Fruit fly (Drosophila melanogaster) whole organism, prepupa: Measurements from ENCODE around the gene CG3091.

ENCODE experiments used
- Blimp-1 ChIP-seq: fragments of 200-800 bp; sonication (Bioruptor generic); optimal IDR thresholded peaks from 3 replicates; lab custom pipeline; 2017; ENCODE audit warnings: missing biosample characterization, missing genetic modification characterization, mild to moderate bottlenecking, moderate library complexity, missing genetic modification reagents
- CG10631 ChIP-seq: fragments of 200-800 bp; sonication (Bioruptor generic); optimal IDR thresholded peaks from 2 replicates; lab custom pipeline; 2016; ENCODE audit warnings: missing biosample characterization, missing genetic modification characterization
- CG10669 ChIP-seq: fragments of 200-800 bp; sonication (Bioruptor generic); optimal IDR thresholded peaks from 3 replicates; lab custom pipeline; 2018; ENCODE audit warnings: missing biosample characterization, mild to moderate bottlenecking, missing genetic modification characterization, moderate library complexity
- CG15336 ChIP-seq: fragments of 200-800 bp; sonication (Bioruptor generic); IDR thresholded peaks from 2 replicates; pipeline ENCODE4 v1.3.6; 2022; ENCODE audit warnings: missing biosample characterization, missing genetic modification characterization
- CG1621 ChIP-seq: fragments of 200-800 bp; sonication (Bioruptor generic); optimal IDR thresholded peaks from 3 replicates; lab custom pipeline; 2018; ENCODE audit warnings: missing biosample characterization, mild to moderate bottlenecking, missing genetic modification characterization
- CG31627 ChIP-seq: fragments of 200-800 bp; sonication (Bioruptor generic); optimal IDR thresholded peaks from 3 replicates; lab custom pipeline; 2016; ENCODE audit warnings: missing biosample characterization, missing genetic modification characterization
- CG32006 ChIP-seq: fragments of 200-800 bp; sonication (Bioruptor generic); optimal IDR thresholded peaks from 3 replicates; lab custom pipeline; 2017; ENCODE audit warnings: missing biosample characterization, mild to moderate bottlenecking, missing genetic modification characterization
- CG34406 ChIP-seq: fragments of 200-800 bp; sonication (Bioruptor generic); optimal IDR thresholded peaks from 3 replicates; lab custom pipeline; 2016; ENCODE audit warnings: missing biosample characterization, missing genetic modification characterization
- CG6163 ChIP-seq: fragments of 200-800 bp; sonication (Bioruptor generic); IDR thresholded peaks from 3 replicates; pipeline ENCODE4 v1.3.6; 2022; ENCODE audit warnings: missing biosample characterization, missing genetic modification characterization
- CG6276 ChIP-seq: fragments of 200-800 bp; sonication (Bioruptor generic); optimal IDR thresholded peaks from 2 replicates; lab custom pipeline; 2017; ENCODE audit warnings: missing biosample characterization, mild to moderate bottlenecking, missing genetic modification characterization
- CG6808 ChIP-seq: fragments of 200-800 bp; sonication (Bioruptor generic); optimal IDR thresholded peaks from 3 replicates; lab custom pipeline; 2017; ENCODE audit warnings: missing biosample characterization, missing genetic modification characterization, mild to moderate bottlenecking, moderate library complexity, missing genetic modification reagents
- CG8319 ChIP-seq: fragments of 200-800 bp; sonication (Bioruptor generic); optimal IDR thresholded peaks from 3 replicates; lab custom pipeline; 2016; ENCODE audit warnings: missing biosample characterization, missing genetic modification characterization
- CG9139 ChIP-seq: fragments of 200-800 bp; sonication (Bioruptor generic); optimal IDR thresholded peaks from 3 replicates; lab custom pipeline; 2017; ENCODE audit warnings: missing biosample characterization, mild to moderate bottlenecking, missing genetic modification characterization
- Eip78C ChIP-seq: fragments of 200-800 bp; sonication (Bioruptor generic); peaks from one replicate; lab custom pipeline; 2016; ENCODE audit warnings: missing biosample characterization, missing genetic modification characterization
- Eip93F ChIP-seq: fragments of 200-800 bp; sonication (Bioruptor generic); optimal IDR thresholded peaks from 2 replicates; lab custom pipeline; 2016; ENCODE audit warnings: missing biosample characterization, mild to moderate bottlenecking, missing genetic modification characterization
- Ets21C ChIP-seq: fragments of 200-800 bp; sonication (Bioruptor generic); optimal IDR thresholded peaks from 3 replicates; lab custom pipeline; 2016; ENCODE audit warnings: missing biosample characterization, missing genetic modification characterization
- Ets96B ChIP-seq: fragments of 200-800 bp; optimal IDR thresholded peaks from 2 replicates; lab custom pipeline; 2019; ENCODE audit warnings: missing biosample characterization, mild to moderate bottlenecking, missing genetic modification characterization, moderate library complexity
- Gug ChIP-seq: fragments of 200-800 bp; sonication (Bioruptor generic); IDR thresholded peaks from 2 replicates; pipeline ENCODE4 v1.3.6; 2022; ENCODE audit warnings: missing biosample characterization, missing genetic modification characterization
- Hr38 ChIP-seq: sonication (Bioruptor generic); optimal IDR thresholded peaks from 2 replicates; lab custom pipeline; 2016; ENCODE audit warnings: missing biosample characterization, missing genetic modification characterization
- Hr39 ChIP-seq: fragments of 200-800 bp; sonication (Bioruptor generic); optimal IDR thresholded peaks from 2 replicates; lab custom pipeline; 2016; ENCODE audit warnings: missing biosample characterization, missing genetic modification characterization
- Hr4 ChIP-seq: fragments of 200-800 bp; sonication (Bioruptor generic); optimal IDR thresholded peaks from 3 replicates; lab custom pipeline; 2016; ENCODE audit warnings: missing biosample characterization, missing genetic modification characterization
- Lpt ChIP-seq: fragments of 200-800 bp; sonication (Bioruptor generic); optimal IDR thresholded peaks from 3 replicates; lab custom pipeline; 2016; ENCODE audit warnings: missing biosample characterization, missing genetic modification characterization
- Met ChIP-seq: fragments of 200-800 bp; sonication (Bioruptor generic); optimal IDR thresholded peaks from 3 replicates; lab custom pipeline; 2016; ENCODE audit warnings: missing biosample characterization, missing genetic modification characterization
- OdsH ChIP-seq: fragments of 200-800 bp; sonication (Bioruptor generic); optimal IDR thresholded peaks from 3 replicates; lab custom pipeline; 2016; ENCODE audit warnings: missing biosample characterization, missing genetic modification characterization
- Sox102F ChIP-seq: fragments of 200-800 bp; sonication (Bioruptor generic); optimal IDR thresholded peaks from 2 replicates; lab custom pipeline; 2016; ENCODE audit warnings: missing biosample characterization, mild to moderate bottlenecking, missing genetic modification characterization
- Sox14 ChIP-seq: fragments of 200-800 bp; sonication (Bioruptor generic); optimal IDR thresholded peaks from 3 replicates; lab custom pipeline; 2016; ENCODE audit warnings: missing biosample characterization, missing genetic modification characterization
- Sox15 ChIP-seq: fragments of 200-800 bp; sonication (Bioruptor generic); optimal IDR thresholded peaks from 3 replicates; lab custom pipeline; 2016; ENCODE audit warnings: missing biosample characterization, missing genetic modification characterization
- achi ChIP-seq: fragments of 200-800 bp; sonication (Bioruptor generic); optimal IDR thresholded peaks from 3 replicates; lab custom pipeline; 2016; ENCODE audit warnings: missing biosample characterization, missing genetic modification characterization
- acj6 ChIP-seq: fragments of 200-800 bp; sonication (Bioruptor generic); optimal IDR thresholded peaks from 3 replicates; lab custom pipeline; 2016; ENCODE audit warnings: missing biosample characterization, missing genetic modification characterization
- cyc ChIP-seq: fragments of 200-800 bp; sonication (Bioruptor generic); optimal IDR thresholded peaks from 3 replicates; lab custom pipeline; 2016; ENCODE audit warnings: missing biosample characterization, missing genetic modification characterization
- eg ChIP-seq: fragments of 200-800 bp; sonication (Bioruptor generic); IDR thresholded peaks from 3 replicates; pipeline ENCODE4 v1.3.6; 2022; ENCODE audit warnings: missing biosample characterization, missing genetic modification characterization
- fd59A ChIP-seq: fragments of 200-800 bp; sonication (Bioruptor generic); optimal IDR thresholded peaks from 2 replicates; lab custom pipeline; 2017; ENCODE audit warnings: missing biosample characterization, mild to moderate bottlenecking, missing genetic modification characterization, missing genetic modification reagents
- net ChIP-seq: fragments of 200-800 bp; sonication (Bioruptor generic); optimal IDR thresholded peaks from 3 replicates; lab custom pipeline; 2016; ENCODE audit warnings: missing biosample characterization, missing genetic modification characterization
- pdm3 ChIP-seq: fragments of 200-800 bp; sonication (Bioruptor generic); optimal IDR thresholded peaks from 3 replicates; lab custom pipeline; 2016; ENCODE audit warnings: missing biosample characterization, missing genetic modification characterization
- salr ChIP-seq, 2 experiments: fragments of 200-800 bp; sonication (Bioruptor generic); optimal IDR thresholded peaks; 3 replicates each; lab custom pipeline; 2016 to 2018; ENCODE audit warnings: missing biosample characterization in 2 of 2, missing genetic modification characterization in 2 of 2, mild to moderate bottlenecking in 1 of 2
- ss ChIP-seq, 2 experiments: fragments of 200-800 bp; sonication (Bioruptor generic); optimal IDR thresholded peaks; 2 replicates in 1 of 2; 3 replicates in 1 of 2; lab custom pipeline; 2017 to 2018; ENCODE audit warnings: mild to moderate bottlenecking in 2 of 2, missing biosample characterization in 2 of 2, missing genetic modification characterization in 2 of 2, moderate library complexity in 1 of 2
- svp ChIP-seq: fragments of 200-800 bp; sonication (Bioruptor generic); peaks from one replicate; lab custom pipeline; 2016; ENCODE audit warnings: missing biosample characterization, missing genetic modification characterization
- topi ChIP-seq: fragments of 200-800 bp; sonication (Bioruptor generic); optimal IDR thresholded peaks from 3 replicates; lab custom pipeline; 2016; ENCODE audit warnings: missing biosample characterization, missing genetic modification characterization

The CG3091 gene

dm6 chrX:2208641-2209241 lies 45.3 kb downstream of the CG3091 start:
- TF ChIP-seq topi (no peak), CG10669 (GFP tag; lab: Kevin White, UChicago) (no peak), CG32006 (GFP tag; lab: Kevin White, UChicago) (peak; percentile 46), Ets21C (GFP tag; lab: Kevin White, UChicago) (no peak), pdm3 (GFP tag; lab: Kevin White, UChicago) (no peak), Eip93F (GFP tag; lab: Kevin White, UChicago) (no peak), CG6276 (peak; percentile 49), eg (peak; percentile 56; the same call in 1 of the 3 replicates), Eip78C (no peak), CG6163 (GFP tag; lab: Robert Waterston, UW) (no peak), CG10631 (no peak), Gug (GFP tag; lab: Robert Waterston, UW) (no peak), CG1621 (tag; lab: Kevin White, UChicago) (no peak), CG6808 (no peak), CG8319 (GFP tag; lab: Kevin White, UChicago) (no peak), CG34406 (GFP tag; lab: Kevin White, UChicago) (no peak), Hr38 (GFP tag; lab: Kevin White, UChicago) (no peak), CG31627 (GFP tag; lab: Kevin White, UChicago) (no peak), Sox102F (GFP tag; lab: Kevin White, UChicago) (no peak), ss (GFP tag; optimal IDR thresholded peaks at IDR 0.05; lab: Kevin White, UChicago) (no peak), OdsH (GFP tag; lab: Kevin White, UChicago) (no peak), Lpt (GFP tag; lab: Kevin White, UChicago) (no peak), Hr39 (GFP tag; lab: Kevin White, UChicago) (no peak), fd59A (GFP tag; lab: Kevin White, UChicago) (no peak), svp (GFP tag; lab: Kevin White, UChicago) (peak; percentile 44), salr (GFP tag; optimal IDR thresholded peaks at IDR 0.05; lab: Kevin White, UChicago) (no peak), Met (GFP tag; lab: Kevin White, UChicago) (no peak), achi (GFP tag; lab: Kevin White, UChicago) (no peak)
- TF ChIP-seq, all 60 proteins: peak for 4

dm6 chrX:2203766-2204165 lies 50.2 kb downstream of the CG3091 start, which contains the start of gene FarO:
FarO (minus strand) TSS chrX:2203866.
- TF ChIP-seq acj6 (GFP tag; lab: Kevin White, UChicago) (no peak), Met (GFP tag; lab: Kevin White, UChicago) (no peak), CG15336 (GFP tag; lab: Robert Waterston, UW) (no peak), Hr38 (GFP tag; lab: Kevin White, UChicago) (no peak), CG1621 (tag; lab: Kevin White, UChicago) (no peak), fd59A (GFP tag; lab: Kevin White, UChicago) (no peak), Sox14 (no peak), CG9139 (GFP tag; lab: Kevin White, UChicago) (no peak), Sox102F (GFP tag; lab: Kevin White, UChicago) (no peak), Gug (GFP tag; lab: Robert Waterston, UW) (no peak), CG6163 (GFP tag; lab: Robert Waterston, UW) (no peak), Sox15 (GFP tag; lab: Kevin White, UChicago) (no peak), eg (no peak), net (GFP tag; lab: Kevin White, UChicago) (no peak), Blimp-1 (GFP tag; lab: Kevin White, UChicago) (no peak), Ets96B (tag; lab: Kevin White, UChicago) (no peak), svp (GFP tag; lab: Kevin White, UChicago) (no peak), cyc (GFP tag; lab: Kevin White, UChicago) (no peak), Hr4 (GFP tag; lab: Kevin White, UChicago) (no peak)
